Worm (Caenorhabditis elegans): ENCODE data around the gene osta-3.

- TF ChIP-seq nhr-11 (tag; optimal IDR thresholded peaks at IDR 0.05): no peak
- TF ChIP-seq aly-2 (tag; optimal IDR thresholded peaks at IDR 0.05): no peak
- no peak for TF ChIP-seq egl-27 (tag; optimal IDR thresholded peaks at IDR 0.05)
- TF ChIP-seq ztf-4 (tag; optimal IDR thresholded peaks at IDR 0.05): no peak
These were observed 26.4 kb downstream of the osta-3 start for ce11 chrII:14838596-14839215.

All from whole organism, L2 larva.